Worm (Caenorhabditis elegans): ENCODE measurements around the gene rps-9.
A peak's percentile ranks its signal among the peaks of the same experiment; 100 is the strongest.

Gene rps-9

ce11 chrII:11089356-11089755 lies 36.8 kb downstream of the rps-9 start, which contains the start of gene unc-53:
Gene unc-53, minus strand, starts transcription at chrII:11089456.
- no peak for TF ChIP-seq tbx-37 (GFP tag; conservative IDR thresholded peaks at IDR 0.05)
- no peak for TF ChIP-seq hnd-1 (tag; optimal IDR thresholded peaks at IDR 0.05)
- no peak for TF ChIP-seq ceh-36 (tag; optimal IDR thresholded peaks at IDR 0.05)
- no peak for TF ChIP-seq ets-7 (tag; optimal IDR thresholded peaks at IDR 0.05)
- TF ChIP-seq tra-4 (tag; optimal IDR thresholded peaks at IDR 0.05), result no peak
- TF ChIP-seq hmg-4 (GFP tag; optimal IDR thresholded peaks at IDR 0.05), result no peak
- TF ChIP-seq ceh-13 (GFP tag; optimal IDR thresholded peaks at IDR 0.05), result no peak
- no peak for TF ChIP-seq pes-1 (GFP tag; IDR thresholded peaks at IDR 0.05)
- no peak for TF ChIP-seq aly-1 (tag; optimal IDR thresholded peaks at IDR 0.05)
- no peak for TF ChIP-seq B0310.2 (tag; optimal IDR thresholded peaks at IDR 0.05)
- TF ChIP-seq flt-1 (GFP tag; IDR thresholded peaks at IDR 0.05), result no peak
- TF ChIP-seq sea-1 (GFP tag; conservative IDR thresholded peaks at IDR 0.05), result no peak
- no peak for TF ChIP-seq hmbx-1 (tag; optimal IDR thresholded peaks at IDR 0.05)
- no peak for TF ChIP-seq tbx-11 (GFP tag; IDR thresholded peaks at IDR 0.05)
- no peak for TF ChIP-seq scrt-1 (GFP tag; IDR thresholded peaks at IDR 0.05)
- no peak for TF ChIP-seq ama-1 (optimal IDR thresholded peaks at IDR 0.05)
- no peak for TF ChIP-seq F13C5.2 (tag; optimal IDR thresholded peaks at IDR 0.05)

ce11 chrII:11088137-11088536 lies 38.0 kb downstream of the rps-9 start:
- no peak for TF ChIP-seq pes-1 (GFP tag; IDR thresholded peaks at IDR 0.05)
- TF ChIP-seq aly-1 (tag; optimal IDR thresholded peaks at IDR 0.05), result no peak
- TF ChIP-seq F13C5.2 (tag; optimal IDR thresholded peaks at IDR 0.05), result no peak
- no peak for TF ChIP-seq flt-1 (GFP tag; IDR thresholded peaks at IDR 0.05)
- TF ChIP-seq scrt-1 (GFP tag; IDR thresholded peaks at IDR 0.05), result 0 out of 2 replicates have a peak, but pooled peaks have one; percentile 18
- TF ChIP-seq tbx-37 (GFP tag; conservative IDR thresholded peaks at IDR 0.05), result no peak

ce11 chrII:11086770-11087169 lies 39.4 kb downstream of the rps-9 start:
- TF ChIP-seq ceh-36 (tag; optimal IDR thresholded peaks at IDR 0.05) (no peak), hnd-1 (tag; optimal IDR thresholded peaks at IDR 0.05) (no peak), F13C5.2 (tag; optimal IDR thresholded peaks at IDR 0.05) (no peak)

ce11 chrII:11076550-11076949 lies 49.6 kb downstream of the rps-9 start:
- TF ChIP-seq ceh-36 (tag; optimal IDR thresholded peaks at IDR 0.05) (no peak), B0310.2 (tag; optimal IDR thresholded peaks at IDR 0.05) (no peak), aly-1 (tag; optimal IDR thresholded peaks at IDR 0.05) (no peak), ama-1 (optimal IDR thresholded peaks at IDR 0.05) (no peak), sea-1 (GFP tag; conservative IDR thresholded peaks at IDR 0.05) (no peak), tra-4 (tag; optimal IDR thresholded peaks at IDR 0.05) (no peak), hmg-4 (GFP tag; optimal IDR thresholded peaks at IDR 0.05) (no peak), flt-1 (GFP tag; IDR thresholded peaks at IDR 0.05) (no peak), F13C5.2 (tag; optimal IDR thresholded peaks at IDR 0.05) (no peak), hmbx-1 (tag; optimal IDR thresholded peaks at IDR 0.05) (no peak), scrt-1 (GFP tag; IDR thresholded peaks at IDR 0.05) (no peak), pes-1 (GFP tag; IDR thresholded peaks at IDR 0.05) (no peak), ceh-13 (GFP tag; optimal IDR thresholded peaks at IDR 0.05) (no peak), tbx-37 (GFP tag; conservative IDR thresholded peaks at IDR 0.05) (no peak), hnd-1 (tag; optimal IDR thresholded peaks at IDR 0.05) (no peak)
